Worm (Caenorhabditis elegans) whole organism, young adult: ENCODE measurements around the gene nmur-3.

ENCODE experiments used
- B0019.2 ChIP-seq: fragments of 200-800 bp; sonication (Bioruptor generic); conservative IDR thresholded peaks from 2 replicates; pipeline ENCODE4 v1.3.6; 2022; ENCODE audit warnings: missing genetic modification reagents, missing genetic modification characterization, missing compliant biosample characterization
- D2030.7 ChIP-seq: fragments of 200-800 bp; sonication (Bioruptor generic); IDR thresholded peaks from 2 replicates; pipeline ENCODE4 v1.3.6; 2022; ENCODE audit warnings: missing genetic modification reagents, missing genetic modification characterization, missing compliant biosample characterization
- F49E8.2 ChIP-seq: sonication (generic microtip); optimal IDR thresholded peaks from 3 replicates; lab custom pipeline; 2017; ENCODE audit warnings: missing genetic modification characterization, mild to moderate bottlenecking, missing compliant biosample characterization, antibody characterized with exemption, moderate library complexity; ENCODE audit not compliant: insufficient read depth
- Y53G8AR.9 ChIP-seq: fragments of 200-800 bp; sonication (Bioruptor generic); conservative IDR thresholded peaks from 2 replicates; pipeline ENCODE4 v1.3.6; 2022; ENCODE audit warnings: missing genetic modification reagents, missing genetic modification characterization, missing compliant biosample characterization
- Y67H2A.10 ChIP-seq: fragments of 200-800 bp; sonication (Bioruptor generic); conservative IDR thresholded peaks from 2 replicates; pipeline ENCODE4 v1.3.6; 2022; ENCODE audit warnings: missing genetic modification reagents, missing genetic modification characterization, missing compliant biosample characterization
- Y79H2A.3 ChIP-seq: fragments of 200-800 bp; sonication (Bioruptor generic); conservative IDR thresholded peaks from 2 replicates; pipeline ENCODE4 v1.3.6; 2022; ENCODE audit warnings: missing genetic modification reagents, missing genetic modification characterization, missing compliant biosample characterization
- ZK185.1 ChIP-seq: sonication (generic microtip); optimal IDR thresholded peaks from 2 replicates; lab custom pipeline; 2016; ENCODE audit warnings: mild to moderate bottlenecking, missing genetic modification characterization, missing compliant biosample characterization; ENCODE audit not compliant: poor library complexity, severe bottlenecking
- athp-1 ChIP-seq: sonication (generic microtip); optimal IDR thresholded peaks from 2 replicates; lab custom pipeline; 2017; ENCODE audit warnings: mild to moderate bottlenecking, missing genetic modification characterization, missing compliant biosample characterization
- bed-1 ChIP-seq: fragments of 200-800 bp; sonication (Bioruptor generic); IDR thresholded peaks from 2 replicates; pipeline ENCODE4 v1.3.6; 2022; ENCODE audit warnings: missing genetic modification reagents, missing genetic modification characterization, missing compliant biosample characterization
- bed-2 ChIP-seq: fragments of 200-800 bp; sonication (Bioruptor generic); IDR thresholded peaks from 2 replicates; pipeline ENCODE4 v1.3.6; 2022; ENCODE audit warnings: missing genetic modification reagents, missing genetic modification characterization, missing compliant biosample characterization
- cebp-1 ChIP-seq, 2 experiments: fragments of 200-800 bp in 1 of 2; sonication (Bioruptor generic) in 1 of 2; sonication (generic microtip) in 1 of 2; IDR thresholded peaks in 1 of 2; optimal IDR thresholded peaks in 1 of 2; 2 replicates each; pipeline versions ENCODE4 v1.3.6 to Lab custom; 2017 to 2022; ENCODE audit warnings: missing compliant biosample characterization in 2 of 2, missing genetic modification characterization in 2 of 2, mild to moderate bottlenecking in 1 of 2, missing genetic modification reagents in 1 of 2, moderate library complexity in 1 of 2
- ceh-100 ChIP-seq: fragments of 200-800 bp; sonication (Bioruptor generic); IDR thresholded peaks from 2 replicates; pipeline ENCODE4 v1.3.6; 2022; ENCODE audit warnings: missing genetic modification reagents, missing genetic modification characterization, missing compliant biosample characterization
- ceh-27 ChIP-seq: fragments of 200-800 bp; sonication (Bioruptor generic); optimal IDR thresholded peaks from 2 replicates; lab custom pipeline; 2018; ENCODE audit warnings: mild to moderate bottlenecking, missing genetic modification characterization, moderate library complexity, missing compliant biosample characterization
- ceh-79 ChIP-seq: sonication (generic microtip); optimal IDR thresholded peaks from 2 replicates; lab custom pipeline; 2017; ENCODE audit warnings: mild to moderate bottlenecking, missing genetic modification characterization, missing compliant biosample characterization
- die-1 ChIP-seq: sonication (generic microtip); optimal IDR thresholded peaks from 2 replicates; lab custom pipeline; 2016; ENCODE audit warnings: missing genotype, mild to moderate bottlenecking, missing genetic modification characterization, missing compliant biosample characterization
- ets-4 ChIP-seq: fragments of 200-800 bp; sonication (Bioruptor generic); optimal IDR thresholded peaks from 2 replicates; lab custom pipeline; 2018; ENCODE audit warnings: mild to moderate bottlenecking, missing genetic modification characterization, missing compliant biosample characterization
- him-1 ChIP-seq: sonication (generic microtip); optimal IDR thresholded peaks from 2 replicates; lab custom pipeline; 2016; ENCODE audit warnings: missing genotype, missing genetic modification reagents, missing genetic modification characterization, missing compliant biosample characterization
- hmg-1.2 ChIP-seq: fragments of 200-800 bp; sonication (Bioruptor generic); IDR thresholded peaks from 2 replicates; pipeline ENCODE4 v1.3.6; 2022; ENCODE audit warnings: missing genetic modification reagents, missing genetic modification characterization, missing compliant biosample characterization
- hrde-1 ChIP-seq: sonication (generic microtip); optimal IDR thresholded peaks from 2 replicates; lab custom pipeline; 2016; ENCODE audit warnings: missing genetic modification characterization, mild to moderate bottlenecking, missing compliant biosample characterization, moderate library complexity, missing genotype, missing genetic modification reagents, borderline replicate concordance
- let-607 ChIP-seq, 2 experiments: fragments of 200-800 bp in 1 of 2; sonication (Bioruptor generic) in 1 of 2; sonication (generic microtip) in 1 of 2; optimal IDR thresholded peaks; 2 replicates each; lab custom pipeline; 2016 to 2018; ENCODE audit warnings: mild to moderate bottlenecking in 2 of 2, missing compliant biosample characterization in 2 of 2, missing genetic modification characterization in 2 of 2, moderate library complexity in 2 of 2, missing genotype in 1 of 2
- lin-26 ChIP-seq: fragments of 200-800 bp; sonication (Bioruptor generic); IDR thresholded peaks from 2 replicates; pipeline ENCODE4 v1.3.6; 2022; ENCODE audit warnings: missing genetic modification reagents, missing genetic modification characterization, missing compliant biosample characterization
- lin-35 ChIP-seq, 3 experiments: fragments of 150-350 bp in 2 of 3; sonication (generic microtip) in 1 of 3; optimal IDR thresholded peaks; 2 replicates each; lab custom pipeline; 2014 to 2018; ENCODE audit warnings: missing biosample characterization in 3 of 3, missing genetic modification characterization in 3 of 3, missing genetic modification reagents in 3 of 3
- lsl-1 ChIP-seq: fragments of 200-800 bp; sonication (Bioruptor generic); optimal IDR thresholded peaks from 2 replicates; lab custom pipeline; 2018; ENCODE audit warnings: mild to moderate bottlenecking, missing genetic modification characterization, moderate library complexity, missing compliant biosample characterization
- madf-6 ChIP-seq: fragments of 200-800 bp; sonication (Bioruptor generic); IDR thresholded peaks from 2 replicates; pipeline ENCODE4 v1.3.6; 2022; ENCODE audit warnings: missing genetic modification reagents, missing genetic modification characterization, missing compliant biosample characterization
- madf-8 ChIP-seq: fragments of 200-800 bp; sonication (Bioruptor generic); conservative IDR thresholded peaks from 2 replicates; pipeline ENCODE4 v1.3.6; 2022; ENCODE audit warnings: missing genetic modification reagents, missing genetic modification characterization, missing compliant biosample characterization
- nhr-27 ChIP-seq: fragments of 200-800 bp; sonication (Bioruptor generic); optimal IDR thresholded peaks from 2 replicates; lab custom pipeline; 2018; ENCODE audit warnings: mild to moderate bottlenecking, missing genetic modification characterization, moderate library complexity, missing compliant biosample characterization
- nhr-90 ChIP-seq: sonication (generic microtip); optimal IDR thresholded peaks from 2 replicates; lab custom pipeline; 2016; ENCODE audit warnings: missing genotype, mild to moderate bottlenecking, missing genetic modification characterization, missing compliant biosample characterization
- rpc-1 ChIP-seq, 2 experiments: fragments of 150-350 bp in 1 of 2; sonication (generic microtip) in 1 of 2; optimal IDR thresholded peaks; 2 replicates each; lab custom pipeline; 2014 to 2018; ENCODE audit warnings: missing biosample characterization in 1 of 2, missing genetic modification characterization in 1 of 2, missing genetic modification reagents in 1 of 2, missing genotype in 1 of 2
- snpc-4 ChIP-seq, 5 experiments: fragments of 150-350 bp in 1 of 5; sonication (generic microtip) in 4 of 5; optimal IDR thresholded peaks; 2 replicates each; lab custom pipeline; 2014 to 2018; ENCODE audit warnings: missing genetic modification characterization in 5 of 5, missing biosample characterization in 3 of 5, antibody characterized with exemption in 2 of 5, mild to moderate bottlenecking in 2 of 5, missing compliant biosample characterization in 2 of 5, missing genotype in 2 of 5, moderate library complexity in 2 of 5, missing genetic modification reagents in 1 of 5
- zim-3 ChIP-seq: sonication (generic microtip); optimal IDR thresholded peaks from 2 replicates; lab custom pipeline; 2017; ENCODE audit warnings: mild to moderate bottlenecking, missing genetic modification characterization, moderate library complexity, missing compliant biosample characterization
- ztf-22 ChIP-seq: fragments of 200-800 bp; sonication (Bioruptor generic); optimal IDR thresholded peaks from 2 replicates; lab custom pipeline; 2018; ENCODE audit warnings: mild to moderate bottlenecking, missing genetic modification characterization, moderate library complexity, missing compliant biosample characterization
- ztf-6 ChIP-seq: fragments of 200-800 bp; sonication (Bioruptor generic); IDR thresholded peaks from 2 replicates; pipeline ENCODE4 v1.3.6; 2022; ENCODE audit warnings: missing genetic modification reagents, missing genetic modification characterization, missing compliant biosample characterization

nmur-3 gene

DNA sequence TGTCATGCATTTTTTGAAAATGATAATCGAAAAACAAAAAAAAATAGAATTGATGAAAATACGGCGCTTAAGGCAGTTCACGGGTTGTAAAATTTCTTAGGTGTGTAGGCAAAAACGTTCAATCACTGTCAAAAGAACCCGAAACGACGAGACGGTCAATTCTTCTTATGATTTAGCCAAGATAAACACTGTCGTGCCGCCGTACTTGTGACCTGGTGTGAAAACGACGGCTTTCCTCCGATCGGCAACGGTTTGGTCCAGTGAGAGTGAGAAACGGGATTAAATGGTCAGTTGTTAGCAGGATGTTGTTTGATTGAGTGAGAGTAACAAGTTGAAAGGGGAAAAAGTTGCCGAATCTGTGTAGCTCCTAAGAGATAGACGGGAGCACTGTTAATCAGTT is 17.8 kb downstream of the nmur-3 start:
- TF ChIP-seq madf-8 (GFP tag; lab: Robert Waterston, UW) (no peak), ztf-6 (no peak)

DNA sequence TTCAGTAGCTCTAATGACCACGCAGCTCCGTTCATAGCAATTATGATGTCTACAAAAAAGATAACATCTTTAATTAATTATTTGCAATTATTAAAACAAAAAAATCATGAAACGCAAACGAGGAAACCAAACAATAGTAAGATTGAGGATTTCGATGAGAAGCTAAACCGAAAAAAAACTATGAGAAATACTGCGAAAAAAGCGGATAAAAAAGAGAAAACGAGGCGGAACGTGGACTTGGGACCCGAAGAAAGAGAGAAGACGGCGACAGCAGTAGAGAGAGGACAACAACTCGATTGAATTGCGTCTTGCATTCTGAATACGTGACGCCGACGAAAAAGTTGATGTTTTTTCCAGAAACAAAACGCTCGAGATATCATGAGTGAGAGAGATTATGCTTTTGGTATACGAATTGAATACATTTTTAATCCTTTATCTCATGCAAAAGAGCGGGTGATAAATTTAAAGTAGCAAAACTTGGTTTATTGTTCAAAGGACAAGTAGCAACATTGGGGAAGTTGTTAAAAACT is 22.6 kb downstream of the nmur-3 start, which contains the start of gene ncr-1:
Gene ncr-1 (minus strand): TSS at position 51 of the 530 bp plus-strand sequence.
- TF ChIP-seq bed-1 (GFP tag; lab: Robert Waterston, UW) (no peak), ztf-22 (GFP tag; lab: Kevin White, UChicago) (no peak), ceh-100 (GFP tag; lab: Robert Waterston, UW) (no peak), ets-4 (GFP tag; lab: Kevin White, UChicago) (no peak), madf-6 (GFP tag; lab: Robert Waterston, UW) (no peak), bed-2 (GFP tag; lab: Robert Waterston, UW) (no peak), hmg-1.2 (no peak), Y67H2A.10 (GFP tag; lab: Robert Waterston, UW) (no peak), ZK185.1 (tag; lab: Kevin White, UChicago) (no peak), him-1 (tag; lab: Kevin White, UChicago) (no peak), F49E8.2 (tag; lab: Kevin White, UChicago) (no peak)

DNA sequence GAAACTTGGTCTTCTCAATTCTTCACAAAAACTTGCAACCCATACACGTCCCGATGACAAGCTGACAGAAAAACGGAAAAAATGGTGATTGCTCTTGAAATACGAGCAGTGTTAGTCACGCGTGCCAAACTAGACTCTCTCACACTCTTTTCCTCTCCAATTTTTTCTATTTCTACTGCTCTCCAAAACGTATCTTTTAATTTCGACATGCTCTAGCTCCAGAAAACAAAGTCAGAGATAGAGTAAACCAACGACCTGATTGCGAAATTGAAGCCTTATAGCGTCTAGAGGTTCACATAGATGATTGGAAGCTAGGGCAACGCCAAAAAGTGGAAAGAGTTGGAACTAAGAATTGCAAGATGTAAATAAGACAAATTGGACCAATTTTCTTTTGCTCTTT is 24.1 kb downstream of the nmur-3 start:
- TF ChIP-seq lin-26 (GFP tag; lab: Robert Waterston, UW) (no peak), nhr-27 (tag; lab: Kevin White, UChicago) (no peak), rpc-1 (optimal IDR thresholded peaks at IDR 0.05; lab: Kevin White, UChicago) (no peak), rpc-1 (tag; optimal IDR thresholded peaks at IDR 0.05; lab: Kevin White, UChicago) (no peak), cebp-1 (GFP tag; IDR thresholded peaks at IDR 0.05; lab: Robert Waterston, UW) (no peak), cebp-1 (tag; optimal IDR thresholded peaks at IDR 0.05; lab: Kevin White, UChicago) (peak; percentile 91), let-607 (tag; optimal IDR thresholded peaks at IDR 0.05; lab: Kevin White, UChicago) (no peak), ceh-79 (no peak), die-1 (tag; lab: Kevin White, UChicago) (no peak), athp-1 (tag; lab: Kevin White, UChicago) (no peak), Y79H2A.3 (no peak)

DNA sequence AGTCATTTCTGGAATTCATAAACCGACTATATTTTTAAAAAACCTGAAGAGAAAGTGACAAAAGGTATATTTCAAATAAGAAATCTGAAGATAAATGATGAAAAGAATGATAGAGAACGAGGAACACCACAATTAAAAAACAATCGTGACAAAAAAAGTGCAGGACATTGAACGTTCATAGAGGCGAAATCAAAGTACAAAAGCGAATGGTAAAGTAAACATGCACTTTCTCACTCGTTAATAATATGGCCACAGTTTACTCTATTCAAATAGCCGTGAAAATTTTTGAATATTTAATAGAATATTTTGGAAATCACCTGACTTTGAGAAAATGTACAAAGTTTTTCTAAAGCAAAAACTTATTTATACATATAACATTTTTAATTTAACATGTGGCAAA is 25.9 kb downstream of the nmur-3 start, which contains the start of gene F46H6.5:
Gene F46H6.5 (minus strand): TSS at position 10 of the 400 bp plus-strand sequence.
- TF ChIP-seq Y53G8AR.9 (GFP tag; lab: Robert Waterston, UW) (no peak), nhr-27 (tag; lab: Kevin White, UChicago) (no peak), lin-35 (GFP tag; optimal IDR thresholded peaks at IDR 0.05; lab: Kevin White, UChicago) (no peak), nhr-90 (no peak), F49E8.2 (tag; lab: Kevin White, UChicago) (no peak), ceh-27 (GFP tag; lab: Kevin White, UChicago) (no peak), ceh-100 (GFP tag; lab: Robert Waterston, UW) (no peak), zim-3 (no peak), ztf-22 (GFP tag; lab: Kevin White, UChicago) (no peak), lin-26 (GFP tag; lab: Robert Waterston, UW) (no peak), B0019.2 (GFP tag; lab: Robert Waterston, UW) (no peak), snpc-4 (GFP tag; optimal IDR thresholded peaks at IDR 0.05; lab: Kevin White, UChicago) (no peak), snpc-4 (tag; optimal IDR thresholded peaks at IDR 0.05; lab: Kevin White, UChicago) (no peak), D2030.7 (GFP tag; lab: Robert Waterston, UW) (no peak), lsl-1 (GFP tag; lab: Kevin White, UChicago) (no peak), hrde-1 (tag; lab: Kevin White, UChicago) (no peak)
